Worm (Caenorhabditis elegans) whole organism, L3 larva: ENCODE measurements around the gene R13H4.5.
A peak's percentile ranks its signal among the peaks of the same experiment; 100 is the strongest.

Experiments
- R02D3.7 ChIP-seq: fragments of 150-350 bp; optimal IDR thresholded peaks from 2 replicates; lab custom pipeline; 2014; ENCODE audit warnings: missing biosample characterization, missing genetic modification characterization
- aly-2 ChIP-seq: fragments of 150-350 bp; optimal IDR thresholded peaks from 2 replicates; lab custom pipeline; 2014; ENCODE audit warnings: missing biosample characterization, missing genetic modification characterization
- ama-1 ChIP-seq: fragments of 150-350 bp; optimal IDR thresholded peaks from 2 replicates; lab custom pipeline; 2018
- elt-3 ChIP-seq, 3 experiments: fragments of 150-350 bp in 1 of 3; sonication (generic microtip) in 2 of 3; optimal IDR thresholded peaks; 2 replicates in 2 of 3; 4 replicates in 1 of 3; lab custom pipeline; 2014 to 2017; ENCODE audit warnings: missing biosample characterization in 3 of 3, missing genetic modification characterization in 3 of 3
- lsy-12 ChIP-seq: sonication (generic microtip); optimal IDR thresholded peaks from 2 replicates; lab custom pipeline; 2016; ENCODE audit warnings: mild to moderate bottlenecking, missing genetic modification characterization, missing compliant biosample characterization
- nfya-1 ChIP-seq: sonication (generic microtip); optimal IDR thresholded peaks from 2 replicates; lab custom pipeline; 2017; ENCODE audit warnings: missing genetic modification characterization, mild to moderate bottlenecking, missing compliant biosample characterization, antibody characterized with exemption, moderate library complexity; ENCODE audit not compliant: insufficient read depth
- nhr-23 ChIP-seq: fragments of 150-350 bp; optimal IDR thresholded peaks from 2 replicates; lab custom pipeline; 2014; ENCODE audit warnings: missing biosample characterization, missing genetic modification reagents, missing genetic modification characterization
- nhr-25 ChIP-seq: sonication (generic microtip); optimal IDR thresholded peaks from 2 replicates; lab custom pipeline; 2017; ENCODE audit warnings: missing biosample characterization, missing genetic modification characterization
- pqm-1 ChIP-seq: fragments of 150-350 bp; optimal IDR thresholded peaks from 2 replicates; lab custom pipeline; 2017; ENCODE audit warnings: missing biosample characterization, missing genetic modification characterization, inconsistent platforms
- tbx-2 ChIP-seq: sonication (generic microtip); optimal IDR thresholded peaks from 2 replicates; lab custom pipeline; 2016; ENCODE audit warnings: mild to moderate bottlenecking, missing genetic modification characterization, missing compliant biosample characterization
- unc-62 ChIP-seq: fragments of 150-350 bp; sonication (generic microtip); optimal IDR thresholded peaks from 4 replicates; lab custom pipeline; 2014; ENCODE audit warnings: missing biosample characterization, missing genetic modification reagents, missing genetic modification characterization
- zag-1 ChIP-seq: fragments of 150-350 bp; optimal IDR thresholded peaks from 2 replicates; lab custom pipeline; 2014; ENCODE audit warnings: missing biosample characterization, missing genetic modification characterization

- no peak for TF ChIP-seq aly-2 (tag; lab: Kevin White, UChicago)
- TF ChIP-seq nhr-23: no peak
- TF ChIP-seq nhr-25 (tag; lab: Kevin White, UChicago): no peak
- no peak for TF ChIP-seq R02D3.7 (tag; lab: Kevin White, UChicago)
- no peak for TF ChIP-seq lsy-12
- no peak for TF ChIP-seq elt-3 (tag; optimal IDR thresholded peaks at IDR 0.05; lab: Kevin White, UChicago)
- TF ChIP-seq ama-1 (lab: Kevin White, UChicago): no peak
- TF ChIP-seq pqm-1: peak; percentile 58
- TF ChIP-seq zag-1 (tag; lab: Kevin White, UChicago): no peak
- TF ChIP-seq unc-62: no peak
- no peak for TF ChIP-seq tbx-2 (tag; lab: Kevin White, UChicago)
- TF ChIP-seq nfya-1 (tag; lab: Kevin White, UChicago): no peak
Measured at ce11 chrV:11861880-11862544, 1.5 kb downstream of the R13H4.5 start.
